Worm (Caenorhabditis elegans) whole organism, L1 larva: ENCODE data around the gene aagr-2.
"Not testable (repeated sequence)": the region's sequence is repeated elsewhere in the genome, so short reads cannot be mapped to it uniquely, and the experiment has no call there.

Source experiments
- C34B4.2 ChIP-seq: sonication (generic microtip); optimal IDR thresholded peaks from 2 replicates; lab custom pipeline; 2017; ENCODE audit warnings: mild to moderate bottlenecking, missing genetic modification characterization, missing compliant biosample characterization
- F16B12.6 ChIP-seq: fragments of 150-350 bp; optimal IDR thresholded peaks from 2 replicates; lab custom pipeline; 2014; ENCODE audit warnings: missing biosample characterization, missing genetic modification characterization
- Y116A8C.19 ChIP-seq: sonication (generic microtip); optimal IDR thresholded peaks from 2 replicates; lab custom pipeline; 2016; ENCODE audit warnings: missing compliant biosample characterization, missing genetic modification characterization, borderline replicate concordance
- ama-1 ChIP-seq: fragments of 150-350 bp; optimal IDR thresholded peaks from 2 replicates; lab custom pipeline; 2014
- blmp-1 ChIP-seq: fragments of 150-350 bp; optimal IDR thresholded peaks from 2 replicates; lab custom pipeline; 2014; ENCODE audit warnings: missing biosample characterization, missing genetic modification characterization
- ceh-63 ChIP-seq: fragments of 200-800 bp; sonication (Bioruptor generic); optimal IDR thresholded peaks from 2 replicates; lab custom pipeline; 2018; ENCODE audit warnings: mild to moderate bottlenecking, missing genetic modification characterization, missing compliant biosample characterization
- ceh-90 ChIP-seq: sonication (generic microtip); optimal IDR thresholded peaks from 2 replicates; lab custom pipeline; 2016; ENCODE audit warnings: missing genetic modification characterization, missing compliant biosample characterization
- ces-1 ChIP-seq: fragments of 150-350 bp; optimal IDR thresholded peaks from 2 replicates; lab custom pipeline; 2014; ENCODE audit warnings: missing biosample characterization, missing genetic modification reagents, missing genetic modification characterization
- dpl-1 ChIP-seq, 3 experiments: fragments of 150-350 bp in 2 of 3; sonication (generic microtip) in 1 of 3; optimal IDR thresholded peaks; 2 replicates each; lab custom pipeline; 2014 to 2017; ENCODE audit warnings: missing biosample characterization in 3 of 3, missing genetic modification characterization in 3 of 3, missing genetic modification reagents in 3 of 3
- efl-1 ChIP-seq, 4 experiments: fragments of 150-350 bp; optimal IDR thresholded peaks in 3 of 4; peaks in 1 of 4; 1 replicate in 1 of 4; 2 replicates in 3 of 4; lab custom pipeline; 2014; ENCODE audit warnings: missing biosample characterization in 2 of 4, missing genetic modification characterization in 2 of 4, missing genetic modification reagents in 2 of 4
- efl-3 ChIP-seq: fragments of 200-800 bp; sonication (Bioruptor generic); optimal IDR thresholded peaks from 2 replicates; lab custom pipeline; 2018; ENCODE audit warnings: mild to moderate bottlenecking, missing genetic modification characterization, missing compliant biosample characterization
- egl-13 ChIP-seq: sonication (generic microtip); optimal IDR thresholded peaks from 2 replicates; lab custom pipeline; 2016; ENCODE audit warnings: missing genotype, missing genetic modification reagents, missing genetic modification characterization, missing compliant biosample characterization
- elt-2 ChIP-seq: sonication (generic microtip); optimal IDR thresholded peaks from 2 replicates; lab custom pipeline; 2016; ENCODE audit warnings: missing genetic modification characterization, mild to moderate bottlenecking, inconsistent platforms, missing compliant biosample characterization, missing genetic modification reagents
- elt-3 ChIP-seq, 6 experiments: fragments of 150-350 bp in 1 of 6; sonication (generic microtip); optimal IDR thresholded peaks; 2 replicates each; lab custom pipeline; 2017 to 2018; ENCODE audit warnings: missing biosample characterization in 6 of 6, missing genetic modification characterization in 6 of 6, inconsistent platforms in 1 of 6
- fkh-10 ChIP-seq: sonication (generic microtip); optimal IDR thresholded peaks from 2 replicates; lab custom pipeline; 2017; ENCODE audit warnings: missing biosample characterization, missing genetic modification reagents, missing genetic modification characterization
- fkh-4 ChIP-seq: sonication (generic microtip); optimal IDR thresholded peaks from 2 replicates; lab custom pipeline; 2016; ENCODE audit warnings: missing compliant biosample characterization, missing genetic modification characterization, borderline replicate concordance
- fkh-8 ChIP-seq: sonication (generic microtip); optimal IDR thresholded peaks from 2 replicates; lab custom pipeline; 2016; ENCODE audit warnings: mild to moderate bottlenecking, missing genetic modification characterization, missing compliant biosample characterization
- fos-1 ChIP-seq: fragments of 150-350 bp; optimal IDR thresholded peaks from 2 replicates; lab custom pipeline; 2014; ENCODE audit warnings: missing biosample characterization, missing genetic modification characterization
- grh-1 ChIP-seq: fragments of 200-800 bp; sonication (Bioruptor generic); IDR thresholded peaks from 2 replicates; pipeline ENCODE4 v1.3.6; 2022; ENCODE audit warnings: missing genetic modification reagents, missing genetic modification characterization, missing compliant biosample characterization
- hlh-4 ChIP-seq: sonication (generic microtip); optimal IDR thresholded peaks from 2 replicates; lab custom pipeline; 2016; ENCODE audit warnings: mild to moderate bottlenecking, missing genetic modification characterization, missing compliant biosample characterization
- hpl-2 ChIP-seq: fragments of 150-350 bp; optimal IDR thresholded peaks from 2 replicates; lab custom pipeline; 2014; ENCODE audit warnings: missing biosample characterization, missing genetic modification reagents, missing genetic modification characterization
- irx-1 ChIP-seq: sonication (generic microtip); optimal IDR thresholded peaks from 2 replicates; lab custom pipeline; 2016; ENCODE audit warnings: missing genetic modification characterization, missing compliant biosample characterization
- jun-1 ChIP-seq: fragments of 150-350 bp; optimal IDR thresholded peaks from 2 replicates; lab custom pipeline; 2014; ENCODE audit warnings: missing biosample characterization, missing genetic modification reagents, missing genetic modification characterization
- lin-15B ChIP-seq: fragments of 150-350 bp; sonication (generic microtip); optimal IDR thresholded peaks from 3 replicates; lab custom pipeline; 2014; ENCODE audit warnings: missing biosample characterization, missing genetic modification characterization
- lsy-2 ChIP-seq, 2 experiments: fragments of 150-350 bp; optimal IDR thresholded peaks; 2 replicates each; lab custom pipeline; 2014; ENCODE audit warnings: missing biosample characterization in 2 of 2, missing genetic modification characterization in 2 of 2
- mab-9 ChIP-seq: fragments of 200-800 bp; sonication (Bioruptor generic); IDR thresholded peaks from 2 replicates; pipeline ENCODE4 v1.3.6; 2022; ENCODE audit warnings: missing genetic modification reagents, missing genetic modification characterization, missing compliant biosample characterization
- mdl-1 ChIP-seq, 2 experiments: fragments of 150-350 bp; optimal IDR thresholded peaks; 2 replicates each; lab custom pipeline; 2014 to 2017; ENCODE audit warnings: missing biosample characterization in 2 of 2, missing genetic modification characterization in 2 of 2, inconsistent platforms in 1 of 2
- nhr-11 ChIP-seq: fragments of 150-350 bp; optimal IDR thresholded peaks from 2 replicates; lab custom pipeline; 2014; ENCODE audit warnings: missing biosample characterization, missing genetic modification characterization
- nhr-12 ChIP-seq: sonication (generic microtip); optimal IDR thresholded peaks from 2 replicates; lab custom pipeline; 2017; ENCODE audit warnings: missing biosample characterization, missing genetic modification characterization
- nhr-20 ChIP-seq: sonication (generic microtip); optimal IDR thresholded peaks from 2 replicates; lab custom pipeline; 2016; ENCODE audit warnings: mild to moderate bottlenecking, missing genetic modification characterization, missing compliant biosample characterization
- nhr-28 ChIP-seq: fragments of 150-350 bp; optimal IDR thresholded peaks from 2 replicates; lab custom pipeline; 2014; ENCODE audit warnings: missing biosample characterization, missing genetic modification characterization
- nhr-71 ChIP-seq: sonication (generic microtip); optimal IDR thresholded peaks from 2 replicates; lab custom pipeline; 2016; ENCODE audit warnings: mild to moderate bottlenecking, missing genetic modification characterization, moderate library complexity, missing compliant biosample characterization
- nhr-77 ChIP-seq: fragments of 150-350 bp; optimal IDR thresholded peaks from 2 replicates; lab custom pipeline; 2014; ENCODE audit warnings: missing biosample characterization, missing genetic modification characterization
- nhr-90 ChIP-seq: sonication (generic microtip); optimal IDR thresholded peaks from 2 replicates; lab custom pipeline; 2016; ENCODE audit warnings: mild to moderate bottlenecking, missing genetic modification characterization, missing compliant biosample characterization; ENCODE audit not compliant: poor library complexity
- pag-3 ChIP-seq: sonication (generic microtip); optimal IDR thresholded peaks from 2 replicates; lab custom pipeline; 2017; ENCODE audit warnings: missing genetic modification characterization, mild to moderate bottlenecking, missing compliant biosample characterization, antibody characterized with exemption, borderline replicate concordance; ENCODE audit not compliant: insufficient read depth
- pqm-1 ChIP-seq: sonication (generic microtip); optimal IDR thresholded peaks from 3 replicates; lab custom pipeline; 2017; ENCODE audit warnings: missing biosample characterization, missing genetic modification characterization
- rnt-1 ChIP-seq: sonication (generic microtip); optimal IDR thresholded peaks from 2 replicates; lab custom pipeline; 2016; ENCODE audit warnings: mild to moderate bottlenecking, missing genetic modification characterization, moderate library complexity, missing compliant biosample characterization
- skn-1 ChIP-seq: fragments of 150-350 bp; optimal IDR thresholded peaks from 2 replicates; lab custom pipeline; 2014; ENCODE audit warnings: missing biosample characterization, missing genetic modification characterization
- snpc-4 ChIP-seq: fragments of 150-350 bp; optimal IDR thresholded peaks from 2 replicates; lab custom pipeline; 2014; ENCODE audit warnings: missing biosample characterization, missing genetic modification characterization
- snu-23 ChIP-seq: sonication (generic microtip); optimal IDR thresholded peaks from 2 replicates; lab custom pipeline; 2016; ENCODE audit warnings: missing genetic modification characterization, missing compliant biosample characterization
- sox-4 ChIP-seq: sonication (generic microtip); optimal IDR thresholded peaks from 2 replicates; lab custom pipeline; 2016; ENCODE audit warnings: missing genetic modification characterization, missing compliant biosample characterization
- tbx-2 ChIP-seq: sonication (generic microtip); optimal IDR thresholded peaks from 2 replicates; lab custom pipeline; 2016; ENCODE audit warnings: missing genetic modification characterization, missing compliant biosample characterization
- tlp-1 ChIP-seq: fragments of 150-350 bp; optimal IDR thresholded peaks from 2 replicates; lab custom pipeline; 2014; ENCODE audit warnings: missing biosample characterization, missing genetic modification characterization
- unc-86 ChIP-seq: sonication (generic microtip); optimal IDR thresholded peaks from 2 replicates; lab custom pipeline; 2016; ENCODE audit warnings: missing genetic modification characterization, missing compliant biosample characterization
- unc-98 ChIP-seq: fragments of 200-800 bp; sonication (Bioruptor generic); IDR thresholded peaks from 2 replicates; pipeline ENCODE4 v1.3.6; 2022; ENCODE audit warnings: missing genetic modification characterization, missing compliant biosample characterization
- vab-15 ChIP-seq: sonication (generic microtip); optimal IDR thresholded peaks from 2 replicates; lab custom pipeline; 2017; ENCODE audit warnings: missing genotype, mild to moderate bottlenecking, missing genetic modification characterization, missing compliant biosample characterization
- zag-1 ChIP-seq: fragments of 150-350 bp; optimal IDR thresholded peaks from 2 replicates; lab custom pipeline; 2014; ENCODE audit warnings: missing biosample characterization, missing genetic modification characterization
- ztf-11 ChIP-seq, 2 experiments: sonication (generic microtip); optimal IDR thresholded peaks; 2 replicates each; lab custom pipeline; 2016 to 2017; ENCODE audit warnings: missing genetic modification characterization in 2 of 2, missing biosample characterization in 1 of 2, missing compliant biosample characterization in 1 of 2
- ztf-4 ChIP-seq: fragments of 150-350 bp; optimal IDR thresholded peaks from 2 replicates; lab custom pipeline; 2014; ENCODE audit warnings: missing biosample characterization, missing genetic modification characterization

Gene aagr-2

ce11 chrII:4904277-4904676 lies 20.8 kb downstream of the aagr-2 start (continued):
- TF ChIP-seq mab-9 (GFP tag; lab: Robert Waterston, UW) = no peak
- no peak for TF ChIP-seq C34B4.2 (tag; lab: Kevin White, UChicago)
- TF ChIP-seq mdl-1 (tag; optimal IDR thresholded peaks at IDR 0.05; lab: Kevin White, UChicago) = peak in 1 of 2 experiments; percentile 77
- TF ChIP-seq efl-3 (GFP tag; lab: Kevin White, UChicago) = no peak
- TF ChIP-seq unc-98 (GFP tag; lab: Robert Waterston, UW) = no peak
- peak; percentile 32 for TF ChIP-seq ztf-4
- TF ChIP-seq tlp-1 (tag; lab: Kevin White, UChicago) = no peak
- TF ChIP-seq unc-86 (tag; lab: Kevin White, UChicago) = peak; percentile 40
- TF ChIP-seq nhr-71 (tag; lab: Kevin White, UChicago) = peak; percentile 80
- TF ChIP-seq grh-1 (GFP tag; lab: Robert Waterston, UW) = no peak
- TF ChIP-seq lin-15B = peak; percentile 34
- TF ChIP-seq snu-23 (GFP tag; lab: Kevin White, UChicago) = peak; percentile 77
- no peak for TF ChIP-seq ceh-90 (tag; lab: Kevin White, UChicago)
- TF ChIP-seq blmp-1 = peak; percentile 48
- no peak for TF ChIP-seq nhr-28 (tag; lab: Kevin White, UChicago)
- peak; percentile 65 for TF ChIP-seq fkh-8 (tag; lab: Kevin White, UChicago)
- peak; percentile 39 for TF ChIP-seq snpc-4 (tag; lab: Kevin White, UChicago)
- TF ChIP-seq ztf-11 (tag; optimal IDR thresholded peaks at IDR 0.05; lab: Kevin White, UChicago) = no peak
- peak; percentile 67 for TF ChIP-seq tbx-2 (tag; lab: Kevin White, UChicago)
- TF ChIP-seq egl-13 = peak; percentile 4
- no peak for TF ChIP-seq pag-3 (tag; lab: Kevin White, UChicago)
- peak; percentile 48 for TF ChIP-seq F16B12.6 (tag; lab: Kevin White, UChicago)
- TF ChIP-seq rnt-1 = peak; percentile 87
- no peak for TF ChIP-seq nhr-11 (tag; lab: Kevin White, UChicago)
- TF ChIP-seq nhr-90 = no peak
- TF ChIP-seq lsy-2 (tag; optimal IDR thresholded peaks at IDR 0.05; lab: Kevin White, UChicago) = peak; percentile 71 to 86
- no peak for TF ChIP-seq pqm-1 (tag; lab: Kevin White, UChicago)
- no peak for TF ChIP-seq ces-1
- no peak for TF ChIP-seq nhr-12
- TF ChIP-seq fkh-10 = peak; percentile 23
- peak; percentile 38 to 74 (median 70) for TF ChIP-seq dpl-1 (GFP tag; optimal IDR thresholded peaks at IDR 0.05; lab: Kevin White, UChicago)
- TF ChIP-seq fkh-4 (tag; lab: Kevin White, UChicago) = no peak
- TF ChIP-seq zag-1 (tag; lab: Kevin White, UChicago) = no peak
- TF ChIP-seq Y116A8C.19 (tag; lab: Kevin White, UChicago) = no peak
- TF ChIP-seq elt-3 (tag; optimal IDR thresholded peaks at IDR 0.05; lab: Kevin White, UChicago) = peak in 1 of 6 experiments; percentile 24
- no peak for TF ChIP-seq vab-15 (tag; lab: Kevin White, UChicago)
- no peak for TF ChIP-seq ama-1 (lab: Kevin White, UChicago)

- not testable (repeated sequence) for TF ChIP-seq irx-1, sox-4, pag-3 (tag; lab: Kevin White, UChicago)
These were observed 21.4 kb downstream of the aagr-2 start, which contains the start of gene sgt-1 for ce11 chrII:4903696-4904095. Gene sgt-1, minus strand, starts transcription at chrII:4903796.

ce11 chrII:4902035-4902434 lies 23.0 kb downstream of the aagr-2 start, which contains the start of gene R05F9.9:
Gene R05F9.9, minus strand, starts transcription at chrII:4902100.
- TF ChIP-seq nhr-77 (no peak), elt-3 (tag; optimal IDR thresholded peaks at IDR 0.05; lab: Kevin White, UChicago) (no peak), efl-1 (optimal IDR thresholded peaks at IDR 0.05; lab: Kevin White, UChicago) (peak; percentile 39 to 49), efl-1 (GFP tag; optimal IDR thresholded peaks at IDR 0.05 in 1 of 2; lab: Kevin White, UChicago) (peak; percentile 66 to 93), Y116A8C.19 (tag; lab: Kevin White, UChicago) (no peak), F16B12.6 (tag; lab: Kevin White, UChicago) (no peak), unc-98 (GFP tag; lab: Robert Waterston, UW) (no peak), ztf-11 (tag; optimal IDR thresholded peaks at IDR 0.05; lab: Kevin White, UChicago) (no peak), ztf-4 (no peak), skn-1 (tag; lab: Kevin White, UChicago) (peak; percentile 35), elt-2 (peak; percentile 71), jun-1 (no peak), nhr-20 (peak; percentile 1), fos-1 (tag; lab: Kevin White, UChicago) (no peak), hpl-2 (GFP tag; lab: Kevin White, UChicago) (no peak), ceh-63 (GFP tag; lab: Kevin White, UChicago) (no peak), hlh-4 (tag; lab: Kevin White, UChicago) (no peak), sox-4 (tag; lab: Kevin White, UChicago) (no peak), zag-1 (tag; lab: Kevin White, UChicago) (no peak), snpc-4 (tag; lab: Kevin White, UChicago) (no peak)
